Fruit fly (Drosophila melanogaster): ENCODE results near the gene Pten.

Pten gene

DNA sequence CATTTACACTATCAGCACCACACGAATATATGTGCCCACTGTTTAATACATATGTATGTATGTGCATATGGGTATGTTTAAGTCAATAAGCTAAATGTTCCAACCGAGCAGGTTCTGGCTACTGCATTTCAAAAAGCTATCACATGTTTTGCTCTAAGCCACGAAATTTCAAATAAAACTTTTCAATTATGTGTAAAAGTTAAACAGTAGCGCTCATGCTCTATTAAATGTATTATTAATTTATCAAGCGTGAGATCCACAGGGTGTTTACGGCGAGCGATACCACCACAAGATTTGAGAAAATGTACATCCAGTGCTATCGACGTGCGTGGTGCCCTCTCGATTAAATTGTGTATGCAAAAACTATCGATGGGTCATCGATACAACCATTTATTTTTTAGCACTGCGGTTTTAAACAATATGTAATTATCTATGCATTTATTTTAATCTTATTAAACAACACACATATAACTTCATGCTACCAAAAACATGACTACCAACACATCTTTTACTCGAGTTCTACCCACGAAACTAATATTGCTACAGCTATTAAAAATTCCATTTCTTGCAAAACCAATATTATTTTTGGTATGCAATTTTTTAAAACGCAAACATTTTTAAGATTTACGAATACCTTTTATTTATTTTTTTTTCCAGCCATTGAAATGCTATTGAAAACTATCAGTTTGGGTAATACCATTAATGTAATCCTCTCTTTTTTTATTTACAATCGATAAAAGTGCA lies at the start of gene Pten (continued):
- TF ChIP-seq CG8924 (tag; optimal IDR thresholded peaks at IDR 0.05) = peak; percentile 80
- no peak for TF ChIP-seq CG5953 (GFP tag; IDR thresholded peaks at IDR 0.05)
- peak; percentile 82 for TF ChIP-seq CG17829 (tag; optimal IDR thresholded peaks at IDR 0.05)
- TF ChIP-seq CG17186 (GFP tag; optimal IDR thresholded peaks at IDR 0.05) = peak; percentile 44
- TF ChIP-seq CG31441 (GFP tag; IDR thresholded peaks at IDR 0.05) = no peak
- TF ChIP-seq E2f1 (GFP tag; IDR thresholded peaks at IDR 0.05) = no peak
- TF ChIP-seq Aef1 (GFP tag; IDR thresholded peaks at IDR 0.05) = no peak; the same call in 2 of the 3 replicates
- no peak for TF ChIP-seq CG16815 (GFP tag; optimal IDR thresholded peaks at IDR 0.05)
- no peak for TF ChIP-seq CG10321 (GFP tag; IDR thresholded peaks at IDR 0.05)
- no peak for TF ChIP-seq CG15011 (GFP tag; optimal IDR thresholded peaks at IDR 0.05)
- TF ChIP-seq Dll (GFP tag; IDR thresholded peaks at IDR 0.05; ENCODE audit: partially characterized antibody) = peak; percentile 84
- peak; percentile 28 for TF ChIP-seq sima (GFP tag; optimal IDR thresholded peaks at IDR 0.05)
- peak; percentile 28 for TF ChIP-seq CG17802 (tag; optimal IDR thresholded peaks at IDR 0.05)
- TF ChIP-seq dan (GFP tag; IDR thresholded peaks at IDR 0.05) = no peak
- peak; percentile 37 for TF ChIP-seq CG8944 (GFP tag; optimal IDR thresholded peaks at IDR 0.05)
- TF ChIP-seq YL-1 (GFP tag; optimal IDR thresholded peaks at IDR 0.05) = peak; percentile 79
- TF ChIP-seq CG7372 (GFP tag; IDR thresholded peaks at IDR 0.05) = peak; percentile 47; the same call in 1 of the 2 replicates
- peak; percentile 49 for TF ChIP-seq grn (GFP tag; optimal IDR thresholded peaks at IDR 0.05)
- TF ChIP-seq CG1603 (tag; optimal IDR thresholded peaks at IDR 0.05) = peak; percentile 80
- 0 out of 2 replicates have a peak, but pooled peaks have one; percentile 54 for TF ChIP-seq sob (GFP tag; IDR thresholded peaks at IDR 0.05)
- peak; percentile 48 for TF ChIP-seq CG4854 (GFP tag; optimal IDR thresholded peaks at IDR 0.05)
- peak; percentile 73; the same call in 1 of the 3 replicates for TF ChIP-seq ci (GFP tag; IDR thresholded peaks at IDR 0.05)
- peak; percentile 71 for TF ChIP-seq Ssrp (tag; optimal IDR thresholded peaks at IDR 0.05)
- TF ChIP-seq CG14965 (GFP tag; optimal IDR thresholded peaks at IDR 0.05; ENCODE audit: borderline replicate concordance) = no peak
- peak; percentile 56 for TF ChIP-seq CG13424 (tag; optimal IDR thresholded peaks at IDR 0.05)
- no peak for TF ChIP-seq CG30431 (GFP tag; optimal IDR thresholded peaks at IDR 0.05)
- peak; percentile 80 for TF ChIP-seq scrt (GFP tag; optimal IDR thresholded peaks at IDR 0.05)
- TF ChIP-seq CG11247 (GFP tag; IDR thresholded peaks at IDR 0.05) = no peak
- peak; percentile 75 for TF ChIP-seq Meics (GFP tag; optimal IDR thresholded peaks at IDR 0.05)
- no peak for TF ChIP-seq CG15479 (GFP tag; optimal IDR thresholded peaks at IDR 0.05)
- TF ChIP-seq CG30020 (tag; optimal IDR thresholded peaks at IDR 0.05) = peak; percentile 98
- no peak for TF ChIP-seq sisA (GFP tag; IDR thresholded peaks at IDR 0.05)
- peak; percentile 87; the same call in 2 of the 3 replicates for TF ChIP-seq hb (GFP tag; IDR thresholded peaks at IDR 0.05; ENCODE audit: partially characterized antibody)
- peak; percentile 44 for TF ChIP-seq CG17385 (GFP tag; optimal IDR thresholded peaks at IDR 0.05)
- peak; percentile 63 for TF ChIP-seq CG15696 (tag; optimal IDR thresholded peaks at IDR 0.05)
- peak in 1 of 2 experiments; percentile 54 for TF ChIP-seq bsh (GFP tag; optimal IDR thresholded peaks at IDR 0.05)
- no peak for TF ChIP-seq Vsx1 (GFP tag; optimal IDR thresholded peaks at IDR 0.05)
- no peak for TF ChIP-seq HLH3B (GFP tag; IDR thresholded peaks at IDR 0.05)
- no peak for TF ChIP-seq fd64A (GFP tag; optimal IDR thresholded peaks at IDR 0.05)
- peak; percentile 75 for TF ChIP-seq CG6689 (GFP tag; IDR thresholded peaks at IDR 0.05)
- peak; percentile 63 for TF ChIP-seq slou (GFP tag; optimal IDR thresholded peaks at IDR 0.05)
- peak; percentile 10 for TF ChIP-seq CG8089 (GFP tag; optimal IDR thresholded peaks at IDR 0.05)
- TF ChIP-seq Hr3 (GFP tag; optimal IDR thresholded peaks at IDR 0.05) = peak; percentile 58
- TF ChIP-seq CG5245 (GFP tag; optimal IDR thresholded peaks at IDR 0.05) = peak; percentile 60
- TF ChIP-seq D19A (tag; optimal IDR thresholded peaks at IDR 0.05) = peak; percentile 32
- peak; percentile 89 for TF ChIP-seq Scr (GFP tag; IDR thresholded peaks at IDR 0.05; ENCODE audit: partially characterized antibody)
- peak; percentile 64 for TF ChIP-seq maf-S (GFP tag; optimal IDR thresholded peaks at IDR 0.05)
- no peak; the same call in 2 of the 3 replicates for TF ChIP-seq ken (GFP tag; IDR thresholded peaks at IDR 0.05)
- no peak for TF ChIP-seq gsb (GFP tag; IDR thresholded peaks at IDR 0.05)
